Fruit fly (Drosophila melanogaster) whole organism, adult: ENCODE data around the gene CG14106.

Source experiments
- CG5204 ChIP-seq: fragments of 200-800 bp; sonication (Bioruptor generic); optimal IDR thresholded peaks from 2 replicates; lab custom pipeline; 2016; ENCODE audit warnings: missing biosample characterization, missing genetic modification characterization
- CG7101 ChIP-seq: fragments of 200-800 bp; sonication (Bioruptor generic); optimal IDR thresholded peaks from 2 replicates; lab custom pipeline; 2018; ENCODE audit warnings: missing biosample characterization, mild to moderate bottlenecking, missing genetic modification characterization, moderate library complexity
- Clk ChIP-seq: fragments of 200-800 bp; sonication (Bioruptor generic); optimal IDR thresholded peaks from 2 replicates; lab custom pipeline; 2017; ENCODE audit warnings: missing biosample characterization, missing genetic modification characterization
- cic ChIP-seq: fragments of 200-800 bp; sonication (Bioruptor generic); optimal IDR thresholded peaks from 2 replicates; lab custom pipeline; 2017; ENCODE audit warnings: missing biosample characterization, mild to moderate bottlenecking, missing genetic modification characterization, moderate library complexity
- ovo ChIP-seq: fragments of 200-800 bp; sonication (Bioruptor generic); optimal IDR thresholded peaks from 2 replicates; lab custom pipeline; 2016; ENCODE audit warnings: missing biosample characterization, missing genetic modification characterization

DNA sequence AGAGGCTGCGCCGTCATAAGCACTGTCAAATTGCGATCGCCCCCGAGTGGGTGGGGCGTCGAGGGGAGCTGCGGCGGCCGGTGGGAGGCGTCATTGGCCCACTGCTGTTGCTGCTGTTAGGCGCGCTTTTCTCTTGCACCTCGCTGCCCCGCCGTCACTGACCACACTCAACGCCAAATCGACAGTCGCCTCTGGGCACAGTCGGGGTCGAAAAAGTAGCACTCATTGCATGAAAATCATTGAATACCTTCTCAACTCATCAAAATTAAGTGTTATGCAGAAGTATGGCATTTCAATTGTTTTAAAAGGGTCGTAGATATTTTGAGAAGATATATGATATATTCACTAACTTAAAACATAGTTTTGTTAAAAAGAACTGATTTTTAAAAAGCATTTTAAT is 26.8 kb upstream of the CG14106 start:
- TF ChIP-seq ovo, result no peak
- TF ChIP-seq CG7101 (tag; lab: Kevin White, UChicago), result no peak
- TF ChIP-seq CG5204 (GFP tag; lab: Kevin White, UChicago), result no peak
- no peak for TF ChIP-seq Clk (GFP tag; lab: Kevin White, UChicago)
- no peak for TF ChIP-seq cic (GFP tag; lab: Kevin White, UChicago)
